Worm (Caenorhabditis elegans) whole organism, mixed stage, embryonic: ENCODE results near the gene mip-2.

Experiments used
- mab-5 ChIP-seq: fragments of 150-350 bp; optimal IDR thresholded peaks from 2 replicates; lab custom pipeline; 2014; ENCODE audit warnings: missing biosample characterization, missing genetic modification characterization
- snpc-4 ChIP-seq: fragments of 150-350 bp; optimal IDR thresholded peaks from 2 replicates; lab custom pipeline; 2014; ENCODE audit warnings: missing biosample characterization, missing genetic modification characterization
- sptf-1 ChIP-seq: sonication (generic microtip); optimal IDR thresholded peaks from 2 replicates; lab custom pipeline; 2017; ENCODE audit warnings: mild to moderate bottlenecking, missing genetic modification characterization, moderate library complexity, missing compliant biosample characterization

ce11 chrV:13687504-13687903, 15.7 kb upstream of the mip-2 start:
- TF ChIP-seq sptf-1 (tag; lab: Kevin White, UChicago) = no peak
- TF ChIP-seq snpc-4 (tag; lab: Kevin White, UChicago) = no peak
- TF ChIP-seq mab-5 (tag; lab: Kevin White, UChicago) = no peak
